Worm (Caenorhabditis elegans): Measurements from ENCODE around the gene zhit-1.

The zhit-1 gene

ce11 chrV:5591887-5592286 is 4.5 kb downstream of the zhit-1 start:
- no peak for TF ChIP-seq unc-62 (GFP tag; optimal IDR thresholded peaks at IDR 0.05)

ce11 chrV:5587955-5588354 is 8.4 kb downstream of the zhit-1 start:
- TF ChIP-seq unc-62 (GFP tag; optimal IDR thresholded peaks at IDR 0.05), result no peak

ce11 chrV:5587042-5587441 is 9.3 kb downstream of the zhit-1 start:
- no peak for TF ChIP-seq unc-62 (GFP tag; optimal IDR thresholded peaks at IDR 0.05)

- no peak for TF ChIP-seq unc-62 (GFP tag; optimal IDR thresholded peaks at IDR 0.05)
These were observed 11.5 kb downstream of the zhit-1 start, which contains the start of gene CD4.11 for ce11 chrV:5584833-5585232. CD4.11 (plus strand) TSS chrV:5585133.

ce11 chrV:5584293-5584776 is 12.0 kb downstream of the zhit-1 start, which contains the start of gene pas-6:
pas-6 (minus strand) TSS chrV:5584343.
- no peak for TF ChIP-seq unc-62 (GFP tag; optimal IDR thresholded peaks at IDR 0.05)

ce11 chrV:5582860-5583259 is 13.5 kb downstream of the zhit-1 start:
- TF ChIP-seq unc-62 (GFP tag; optimal IDR thresholded peaks at IDR 0.05), result no peak

ce11 chrV:5582308-5582707 is 14.0 kb downstream of the zhit-1 start:
- no peak for TF ChIP-seq unc-62 (GFP tag; optimal IDR thresholded peaks at IDR 0.05)

ce11 chrV:5581312-5581711 is 15.0 kb downstream of the zhit-1 start, which contains the start of gene klc-2:
klc-2 (minus strand) TSS chrV:5581412.
- TF ChIP-seq unc-62 (GFP tag; optimal IDR thresholded peaks at IDR 0.05), result no peak

ce11 chrV:5580517-5580916 is 15.8 kb downstream of the zhit-1 start:
- no peak for TF ChIP-seq unc-62 (GFP tag; optimal IDR thresholded peaks at IDR 0.05)

ce11 chrV:5579666-5580065 is 16.7 kb downstream of the zhit-1 start:
- TF ChIP-seq unc-62 (GFP tag; optimal IDR thresholded peaks at IDR 0.05), result no peak

- TF ChIP-seq unc-62 (GFP tag; optimal IDR thresholded peaks at IDR 0.05), result no peak
These were observed 20.3 kb downstream of the zhit-1 start for ce11 chrV:5576008-5576407.

ce11 chrV:5571691-5572090 is 24.7 kb downstream of the zhit-1 start:
- no peak for TF ChIP-seq unc-62 (GFP tag; optimal IDR thresholded peaks at IDR 0.05)

ce11 chrV:5570433-5570832 is 25.9 kb downstream of the zhit-1 start, which contains the start of gene glb-6:
glb-6 (minus strand) TSS chrV:5570533.
- no peak for TF ChIP-seq unc-62 (GFP tag; optimal IDR thresholded peaks at IDR 0.05)

ce11 chrV:5567119-5567518 is 29.2 kb downstream of the zhit-1 start, which contains the start of gene C18C4.7:
C18C4.7 (minus strand) TSS chrV:5567219.
- TF ChIP-seq unc-62 (GFP tag; optimal IDR thresholded peaks at IDR 0.05), result no peak

ce11 chrV:5559882-5560281 is 36.5 kb downstream of the zhit-1 start:
- no peak for TF ChIP-seq unc-62 (GFP tag; optimal IDR thresholded peaks at IDR 0.05)

ce11 chrV:5558590-5558989 is 37.8 kb downstream of the zhit-1 start, which contains the start of gene glb-5:
glb-5 (plus strand) TSS chrV:5558890.
- no peak for TF ChIP-seq unc-62 (GFP tag; optimal IDR thresholded peaks at IDR 0.05)

- TF ChIP-seq unc-62 (GFP tag; optimal IDR thresholded peaks at IDR 0.05), result no peak
These were observed 47.9 kb downstream of the zhit-1 start for ce11 chrV:5548497-5548896.

- no peak for TF ChIP-seq unc-62 (GFP tag; optimal IDR thresholded peaks at IDR 0.05)
These were observed 48.3 kb downstream of the zhit-1 start, which contains the start of gene ugt-48 for ce11 chrV:5548051-5548450. ugt-48 (minus strand) TSS chrV:5548062.

Data from whole organism, dauer.